Fruit fly (Drosophila melanogaster) whole organism, embryonic: ENCODE results near the gene Lsp1alpha.

Experiments
- BEAF-32 ChIP-seq: fragments of 200-800 bp; sonication (Bioruptor generic); optimal IDR thresholded peaks from 3 replicates; lab custom pipeline; 2017; ENCODE audit warnings: missing biosample characterization, missing genetic modification characterization, mild to moderate bottlenecking, moderate library complexity, missing genetic modification reagents
- CG10274 ChIP-seq: fragments of 200-800 bp; sonication (Bioruptor generic); optimal IDR thresholded peaks from 3 replicates; lab custom pipeline; 2017; ENCODE audit warnings: missing biosample characterization, mild to moderate bottlenecking, missing genetic modification characterization
- CG11723 ChIP-seq: fragments of 200-800 bp; sonication (Bioruptor generic); optimal IDR thresholded peaks from 2 replicates; lab custom pipeline; 2017; ENCODE audit warnings: missing biosample characterization, mild to moderate bottlenecking, missing genetic modification characterization
- CG12236 ChIP-seq: fragments of 200-800 bp; sonication (Bioruptor generic); optimal IDR thresholded peaks from 2 replicates; lab custom pipeline; 2016; ENCODE audit warnings: missing biosample characterization, missing genetic modification characterization
- CG12659 ChIP-seq: fragments of 200-800 bp; sonication (Bioruptor generic); optimal IDR thresholded peaks from 3 replicates; lab custom pipeline; 2017; ENCODE audit warnings: mild to moderate bottlenecking, missing biosample characterization, missing genetic modification reagents, missing genetic modification characterization
- CG12744 ChIP-seq: fragments of 200-800 bp; sonication (Bioruptor generic); optimal IDR thresholded peaks from 2 replicates; lab custom pipeline; 2016; ENCODE audit warnings: missing biosample characterization, missing genetic modification characterization
- CG13296 ChIP-seq: fragments of 200-800 bp; sonication (Bioruptor generic); optimal IDR thresholded peaks from 3 replicates; lab custom pipeline; 2018; ENCODE audit warnings: missing biosample characterization, mild to moderate bottlenecking, missing genetic modification characterization
- CG13424 ChIP-seq: fragments of 200-800 bp; sonication (Bioruptor generic); optimal IDR thresholded peaks from 2 replicates; lab custom pipeline; 2019; ENCODE audit warnings: missing biosample characterization, mild to moderate bottlenecking, missing genetic modification characterization, moderate library complexity
- CG13894 ChIP-seq: fragments of 200-800 bp; sonication (Bioruptor generic); optimal IDR thresholded peaks from 3 replicates; lab custom pipeline; 2018; ENCODE audit warnings: missing biosample characterization, mild to moderate bottlenecking, missing genetic modification characterization, moderate library complexity
- CG15011 ChIP-seq: fragments of 200-800 bp; sonication (Bioruptor generic); optimal IDR thresholded peaks from 3 replicates; lab custom pipeline; 2018; ENCODE audit warnings: missing biosample characterization, mild to moderate bottlenecking, missing genetic modification characterization
- CG1602 ChIP-seq: fragments of 200-800 bp; sonication (Bioruptor generic); optimal IDR thresholded peaks from 3 replicates; lab custom pipeline; 2016; ENCODE audit warnings: missing biosample characterization, missing genetic modification characterization
- CG16779 ChIP-seq: fragments of 200-800 bp; sonication (Bioruptor generic); IDR thresholded peaks from 2 replicates; pipeline ENCODE4 v1.3.6; 2022; ENCODE audit warnings: missing biosample characterization, missing genetic modification characterization
- CG16813 ChIP-seq: fragments of 200-800 bp; sonication (Bioruptor generic); IDR thresholded peaks from 3 replicates; pipeline ENCODE4 v1.3.6; 2022; ENCODE audit warnings: missing biosample characterization, missing genetic modification characterization; ENCODE audit not compliant: partially characterized antibody
- CG16863 ChIP-seq: fragments of 200-800 bp; sonication (Bioruptor generic); optimal IDR thresholded peaks from 3 replicates; lab custom pipeline; 2016; ENCODE audit warnings: missing biosample characterization, missing genetic modification characterization
- CG1792 ChIP-seq: fragments of 200-800 bp; sonication (Bioruptor generic); optimal IDR thresholded peaks from 2 replicates; lab custom pipeline; 2016; ENCODE audit warnings: missing biosample characterization, missing genetic modification characterization
- CG32532 ChIP-seq: fragments of 200-800 bp; sonication (Bioruptor generic); IDR thresholded peaks from 2 replicates; pipeline ENCODE4 v1.3.6; 2022; ENCODE audit warnings: missing biosample characterization, missing genetic modification characterization
- CG32767 ChIP-seq: fragments of 200-800 bp; sonication (Bioruptor generic); IDR thresholded peaks from 2 replicates; pipeline ENCODE4 v1.3.6; 2022; ENCODE audit warnings: missing biosample characterization, missing genetic modification characterization
- CG4282 ChIP-seq: fragments of 200-800 bp; sonication (Bioruptor generic); optimal IDR thresholded peaks from 2 replicates; lab custom pipeline; 2016; ENCODE audit warnings: missing biosample characterization, missing genetic modification characterization
- CG4404 ChIP-seq: fragments of 200-800 bp; sonication (Bioruptor generic); IDR thresholded peaks from 2 replicates; pipeline ENCODE4 v1.3.6; 2022; ENCODE audit warnings: missing biosample characterization, missing genetic modification characterization
- CG6683 ChIP-seq: fragments of 200-800 bp; sonication (Bioruptor generic); optimal IDR thresholded peaks from 2 replicates; lab custom pipeline; 2017; ENCODE audit warnings: missing biosample characterization, mild to moderate bottlenecking, missing genetic modification characterization, missing genetic modification reagents
- CG9437 ChIP-seq: fragments of 200-800 bp; sonication (Bioruptor generic); optimal IDR thresholded peaks from 2 replicates; lab custom pipeline; 2018; ENCODE audit warnings: missing biosample characterization, mild to moderate bottlenecking, missing genetic modification characterization
- D ChIP-seq, 2 experiments: fragments of 200-800 bp in 1 of 2; fragments of >200 bp in 1 of 2; sonication (Bioruptor generic) in 1 of 2; optimal IDR thresholded peaks; 2 replicates in 1 of 2; 3 replicates in 1 of 2; lab custom pipeline; 2017; ENCODE audit warnings: mild to moderate bottlenecking in 1 of 2, missing biosample characterization in 1 of 2, missing genetic modification characterization in 1 of 2, missing genetic modification reagents in 1 of 2
- D19B ChIP-seq: fragments of 200-800 bp; sonication (Bioruptor generic); optimal IDR thresholded peaks from 2 replicates; lab custom pipeline; 2017; ENCODE audit warnings: missing biosample characterization, mild to moderate bottlenecking, missing genetic modification characterization
- Dfd ChIP-seq, 2 experiments: fragments of >200 bp; optimal IDR thresholded peaks; 2 replicates each; lab custom pipeline; 2017; ENCODE audit warnings: missing biosample characterization in 2 of 2, missing genetic modification characterization in 2 of 2
- Dip3 ChIP-seq: fragments of 200-800 bp; sonication (Bioruptor generic); optimal IDR thresholded peaks from 3 replicates; lab custom pipeline; 2016; ENCODE audit warnings: missing biosample characterization, missing genetic modification characterization
- Elba2 ChIP-seq: fragments of 200-800 bp; sonication (Bioruptor generic); optimal IDR thresholded peaks from 3 replicates; lab custom pipeline; 2016; ENCODE audit warnings: missing biosample characterization, missing genetic modification characterization
- H15 ChIP-seq: fragments of 200-800 bp; sonication (Bioruptor generic); IDR thresholded peaks from 3 replicates; pipeline ENCODE4 v1.3.6; 2022; ENCODE audit warnings: missing biosample characterization, missing genetic modification characterization
- HLHmδ ChIP-seq: fragments of 200-800 bp; sonication (Bioruptor generic); optimal IDR thresholded peaks from 2 replicates; lab custom pipeline; 2018; ENCODE audit warnings: missing biosample characterization, mild to moderate bottlenecking, missing genetic modification characterization, moderate library complexity
- Hmr ChIP-seq: fragments of 200-800 bp; sonication (Bioruptor generic); optimal IDR thresholded peaks from 3 replicates; lab custom pipeline; 2017; ENCODE audit warnings: mild to moderate bottlenecking, missing biosample characterization, missing genetic modification reagents, missing genetic modification characterization
- Hr39 ChIP-seq: fragments of >200 bp; optimal IDR thresholded peaks from 2 replicates; lab custom pipeline; 2017
- Mrtf ChIP-seq: fragments of 200-800 bp; sonication (Bioruptor generic); IDR thresholded peaks from 3 replicates; pipeline ENCODE4 v1.3.6; 2022; ENCODE audit warnings: missing biosample characterization, missing genetic modification characterization
- NK7.1 ChIP-seq: fragments of 200-800 bp; sonication (Bioruptor generic); optimal IDR thresholded peaks from 3 replicates; lab custom pipeline; 2016; ENCODE audit warnings: missing biosample characterization, missing genetic modification characterization
- Sin3A ChIP-seq: fragments of >200 bp; optimal IDR thresholded peaks from 2 replicates; lab custom pipeline; 2018
- Sry-β ChIP-seq: fragments of 200-800 bp; sonication (Bioruptor generic); optimal IDR thresholded peaks from 2 replicates; lab custom pipeline; 2018; ENCODE audit warnings: missing biosample characterization, mild to moderate bottlenecking, missing genetic modification characterization, moderate library complexity
- YL-1 ChIP-seq: fragments of 200-800 bp; sonication (Bioruptor generic); optimal IDR thresholded peaks from 3 replicates; lab custom pipeline; 2017; ENCODE audit warnings: missing biosample characterization, mild to moderate bottlenecking, missing genetic modification characterization
- ase ChIP-seq: fragments of 200-800 bp; sonication (Bioruptor generic); IDR thresholded peaks from 3 replicates; pipeline ENCODE4 v1.3.6; 2022; ENCODE audit warnings: missing biosample characterization, missing genetic modification characterization
- bigmax ChIP-seq: fragments of 200-800 bp; sonication (Bioruptor generic); optimal IDR thresholded peaks from 2 replicates; lab custom pipeline; 2018; ENCODE audit warnings: missing biosample characterization, mild to moderate bottlenecking, missing genetic modification characterization
- chm ChIP-seq: fragments of 200-800 bp; sonication (Bioruptor generic); IDR thresholded peaks from 2 replicates; pipeline ENCODE4 v1.3.6; 2022; ENCODE audit warnings: missing biosample characterization, missing genetic modification characterization
- croc ChIP-seq: fragments of 200-800 bp; sonication (Bioruptor generic); conservative IDR thresholded peaks from 3 replicates; pipeline ENCODE4 v1.3.6; 2022; ENCODE audit warnings: missing biosample characterization, missing genetic modification characterization
- fd96Cb ChIP-seq: fragments of 200-800 bp; sonication (Bioruptor generic); optimal IDR thresholded peaks from 2 replicates; lab custom pipeline; 2018; ENCODE audit warnings: missing biosample characterization, mild to moderate bottlenecking, missing genetic modification characterization, moderate library complexity
- h ChIP-seq: fragments of >200 bp; optimal IDR thresholded peaks from 2 replicates; lab custom pipeline; 2017
- hbn ChIP-seq: fragments of 200-800 bp; sonication (Bioruptor generic); IDR thresholded peaks from 2 replicates; pipeline ENCODE4 v1.3.6; 2022; ENCODE audit warnings: missing biosample characterization, missing genetic modification characterization; ENCODE audit not compliant: partially characterized antibody
- kni ChIP-seq: fragments of 200-800 bp; sonication (Bioruptor generic); optimal IDR thresholded peaks from 3 replicates; lab custom pipeline; 2017; ENCODE audit warnings: mild to moderate bottlenecking, missing biosample characterization, missing genetic modification reagents, missing genetic modification characterization
- peb ChIP-seq: fragments of 200-800 bp; sonication (Bioruptor generic); IDR thresholded peaks from 2 replicates; pipeline ENCODE4 v1.3.6; 2022; ENCODE audit warnings: missing biosample characterization, missing genetic modification characterization
- pfk ChIP-seq: fragments of 200-800 bp; sonication (Bioruptor generic); optimal IDR thresholded peaks from 2 replicates; lab custom pipeline; 2018; ENCODE audit warnings: missing biosample characterization, mild to moderate bottlenecking, missing genetic modification characterization, moderate library complexity
- pum ChIP-seq: fragments of 200-800 bp; sonication (Bioruptor generic); optimal IDR thresholded peaks from 2 replicates; lab custom pipeline; 2016; ENCODE audit warnings: missing biosample characterization, missing genetic modification characterization
- slou ChIP-seq: fragments of 200-800 bp; sonication (Bioruptor generic); optimal IDR thresholded peaks from 3 replicates; lab custom pipeline; 2016; ENCODE audit warnings: missing biosample characterization, missing genetic modification characterization
- ssp ChIP-seq: fragments of 200-800 bp; sonication (Bioruptor generic); IDR thresholded peaks from 2 replicates; pipeline ENCODE4 v1.3.6; 2022; ENCODE audit warnings: missing biosample characterization, missing genetic modification characterization
- stwl ChIP-seq: fragments of 200-800 bp; sonication (Bioruptor generic); optimal IDR thresholded peaks from 3 replicates; lab custom pipeline; 2018; ENCODE audit warnings: missing biosample characterization, mild to moderate bottlenecking, missing genetic modification characterization, moderate library complexity
- tin ChIP-seq: fragments of 200-800 bp; sonication (Bioruptor generic); optimal IDR thresholded peaks from 3 replicates; lab custom pipeline; 2016; ENCODE audit warnings: missing biosample characterization, missing genetic modification characterization
- tio ChIP-seq: fragments of 200-800 bp; sonication (Bioruptor generic); optimal IDR thresholded peaks from 2 replicates; lab custom pipeline; 2017; ENCODE audit warnings: missing biosample characterization, missing genetic modification characterization, inconsistent platforms
- zfh2 ChIP-seq: fragments of 200-800 bp; sonication (Bioruptor generic); optimal IDR thresholded peaks from 2 replicates; lab custom pipeline; 2016; ENCODE audit warnings: missing biosample characterization, missing genetic modification characterization

Lsp1alpha gene

dm6 chrX:12469778-12470177 is 20.3 kb upstream of the Lsp1alpha start (continued):
- TF ChIP-seq CG13296 (GFP tag; lab: Kevin White, UChicago), result no peak
- no peak for TF ChIP-seq Dfd (GFP tag; optimal IDR thresholded peaks at IDR 0.05; lab: Kevin White, UChicago)
- TF ChIP-seq HLHmδ (GFP tag; lab: Kevin White, UChicago), result no peak
- peak; percentile 17; the same call in 1 of the 2 replicates for TF ChIP-seq ssp (GFP tag; lab: Robert Waterston, UW)
- no peak for TF ChIP-seq bigmax (GFP tag; lab: Kevin White, UChicago)
- no peak for TF ChIP-seq kni (GFP tag; lab: Kevin White, UChicago)
- TF ChIP-seq hbn (GFP tag; lab: Robert Waterston, UW), result no peak
- TF ChIP-seq tin, result peak; percentile 42
- TF ChIP-seq CG12659 (GFP tag; lab: Kevin White, UChicago), result peak; percentile 67
- peak; percentile 39 for TF ChIP-seq CG10274 (GFP tag; lab: Kevin White, UChicago)
- peak; percentile 41 for TF ChIP-seq pum (GFP tag; lab: Kevin White, UChicago)
- TF ChIP-seq tio (GFP tag; lab: Kevin White, UChicago), result peak; percentile 60
- TF ChIP-seq H15 (GFP tag; lab: Robert Waterston, UW), result no peak
- TF ChIP-seq CG12744 (GFP tag; lab: Kevin White, UChicago), result no peak
- no peak for TF ChIP-seq CG11723 (GFP tag; lab: Kevin White, UChicago)
- TF ChIP-seq CG13424 (tag; lab: Kevin White, UChicago), result peak; percentile 51
- no peak for TF ChIP-seq Mrtf
- TF ChIP-seq CG4404 (GFP tag; lab: Robert Waterston, UW), result no peak
- peak; percentile 54 for TF ChIP-seq D19B (GFP tag; lab: Kevin White, UChicago)
- TF ChIP-seq BEAF-32, result no peak
- no peak for TF ChIP-seq Sin3A (lab: Kevin White, UChicago)
- TF ChIP-seq CG16779, result no peak
- peak; percentile 71 for TF ChIP-seq CG32532 (GFP tag; lab: Robert Waterston, UW)
- TF ChIP-seq Elba2 (GFP tag; lab: Kevin White, UChicago), result no peak
- TF ChIP-seq Dip3, result peak; percentile 48
- no peak for TF ChIP-seq stwl
- TF ChIP-seq NK7.1, result no peak
- peak; percentile 65 for TF ChIP-seq zfh2 (GFP tag; lab: Kevin White, UChicago)
- TF ChIP-seq CG12236 (GFP tag; lab: Kevin White, UChicago), result no peak
- TF ChIP-seq pfk (GFP tag; lab: Kevin White, UChicago), result no peak
- TF ChIP-seq CG9437 (GFP tag; lab: Kevin White, UChicago), result peak; percentile 55
- TF ChIP-seq croc (GFP tag; lab: Robert Waterston, UW), result no peak
- TF ChIP-seq Sry-β, result no peak
- TF ChIP-seq D (optimal IDR thresholded peaks at IDR 0.05; lab: Kevin White, UChicago), result no peak
- peak; percentile 16 for TF ChIP-seq D (GFP tag; optimal IDR thresholded peaks at IDR 0.05; lab: Kevin White, UChicago)
- peak; percentile 34; the same call in 1 of the 2 replicates for TF ChIP-seq CG32767
- no peak for TF ChIP-seq chm
- peak; percentile 42 for TF ChIP-seq CG1602
- no peak for TF ChIP-seq Hr39 (lab: Kevin White, UChicago)
- no peak for TF ChIP-seq CG1792 (GFP tag; lab: Kevin White, UChicago)
- no peak for TF ChIP-seq CG16863 (GFP tag; lab: Kevin White, UChicago)
- TF ChIP-seq CG13894 (tag; lab: Kevin White, UChicago), result peak; percentile 44
- TF ChIP-seq slou (GFP tag; lab: Kevin White, UChicago), result no peak
- 0 out of 2 replicates have a peak, but pooled peaks have one; percentile 18 for TF ChIP-seq peb (GFP tag; lab: Robert Waterston, UW)
- TF ChIP-seq Hmr (GFP tag; lab: Kevin White, UChicago), result peak; percentile 78
- TF ChIP-seq h (lab: Kevin White, UChicago), result no peak
- peak; percentile 1 for TF ChIP-seq CG6683 (GFP tag; lab: Kevin White, UChicago)
- TF ChIP-seq YL-1 (GFP tag; lab: Kevin White, UChicago), result no peak
- TF ChIP-seq ase (GFP tag; lab: Robert Waterston, UW), result no peak
- TF ChIP-seq CG4282 (GFP tag; lab: Kevin White, UChicago), result no peak
- peak; percentile 46 for TF ChIP-seq CG15011 (GFP tag; lab: Kevin White, UChicago)
- TF ChIP-seq fd96Cb (tag; lab: Kevin White, UChicago), result peak; percentile 33
- TF ChIP-seq CG16813 (GFP tag; lab: Robert Waterston, UW), result no peak
